Fruit fly (Drosophila melanogaster): Measurements from ENCODE around the gene Pdp1.

Gene Pdp1

dm6 chr3L:7890567-7890966 lies 23.4 kb upstream of the Pdp1 start (continued):
- no peak for TF ChIP-seq Hr51 (GFP tag; optimal IDR thresholded peaks at IDR 0.05)
- TF ChIP-seq Doc2 (GFP tag; IDR thresholded peaks at IDR 0.05) = no peak
- TF ChIP-seq fd102C (GFP tag; optimal IDR thresholded peaks at IDR 0.05) = no peak
- no peak for TF ChIP-seq abd-A (tag; optimal IDR thresholded peaks at IDR 0.05)
- no peak for TF ChIP-seq luna (GFP tag; optimal IDR thresholded peaks at IDR 0.05)
- no peak for TF ChIP-seq her (GFP tag; optimal IDR thresholded peaks at IDR 0.05)
- TF ChIP-seq rib (GFP tag; IDR thresholded peaks at IDR 0.05) = no peak
- no peak for TF ChIP-seq twi (tag; optimal IDR thresholded peaks at IDR 0.05)
- TF ChIP-seq CG2889 (GFP tag; IDR thresholded peaks at IDR 0.05) = no peak
- no peak for TF ChIP-seq Kr (GFP tag; optimal IDR thresholded peaks at IDR 0.05)
- no peak for TF ChIP-seq CG9797 (GFP tag; optimal IDR thresholded peaks at IDR 0.05)
- peak; percentile 58 for TF ChIP-seq CG2712 (tag; optimal IDR thresholded peaks at IDR 0.05)
- no peak for TF ChIP-seq sna (GFP tag; IDR thresholded peaks at IDR 0.05; ENCODE audit: partially characterized antibody)
- TF ChIP-seq eyg (GFP tag; optimal IDR thresholded peaks at IDR 0.05) = no peak
- no peak for TF ChIP-seq cad (GFP tag; optimal IDR thresholded peaks at IDR 0.05)
- TF ChIP-seq CG9727 (GFP tag; optimal IDR thresholded peaks at IDR 0.05) = peak; percentile 1
- no peak for TF ChIP-seq ems (GFP tag; optimal IDR thresholded peaks at IDR 0.05)
- TF ChIP-seq CG17186 (GFP tag; optimal IDR thresholded peaks at IDR 0.05) = no peak
- no peak for TF ChIP-seq btn (GFP tag; optimal IDR thresholded peaks at IDR 0.05)
- no peak for TF ChIP-seq CG6175 (GFP tag; IDR thresholded peaks at IDR 0.05)
- TF ChIP-seq CG34376 (GFP tag; optimal IDR thresholded peaks at IDR 0.05) = no peak
- TF ChIP-seq sens (GFP tag) = peak; percentile 8
- TF ChIP-seq Xrp1 (GFP tag; IDR thresholded peaks at IDR 0.05) = peak; percentile 42; the same call in 1 of the 2 replicates
- peak; percentile 54 for TF ChIP-seq CG18262 (tag; optimal IDR thresholded peaks at IDR 0.05)
- no peak for TF ChIP-seq Usf (GFP tag; optimal IDR thresholded peaks at IDR 0.05)
- TF ChIP-seq fd3F (GFP tag; optimal IDR thresholded peaks at IDR 0.05) = no peak

DNA sequence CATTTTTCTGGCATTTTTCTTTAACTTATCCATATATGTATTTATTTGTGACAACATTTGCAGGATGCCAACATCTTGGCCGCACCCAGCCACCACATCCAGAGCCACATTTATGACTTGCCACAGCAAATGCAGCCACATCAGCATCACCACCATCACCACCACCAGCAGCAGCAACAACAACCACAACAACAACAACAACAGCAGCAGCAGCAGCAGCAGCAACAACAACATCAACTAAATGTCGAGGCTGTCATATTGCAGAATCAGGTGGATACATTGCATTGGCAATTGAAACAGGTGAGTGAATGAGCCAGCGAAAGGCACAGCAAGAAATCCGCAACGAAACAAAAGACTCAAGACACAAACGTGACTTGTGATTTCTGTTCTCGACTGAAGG lies 22.8 kb upstream of the Pdp1 start:
- TF ChIP-seq CG4360 (GFP tag; IDR thresholded peaks at IDR 0.05) (peak; percentile 88), Dfd (GFP tag; optimal IDR thresholded peaks at IDR 0.05) (peak in 1 of 2 experiments; percentile 28), CG30431 (GFP tag; optimal IDR thresholded peaks at IDR 0.05) (no peak)

DNA sequence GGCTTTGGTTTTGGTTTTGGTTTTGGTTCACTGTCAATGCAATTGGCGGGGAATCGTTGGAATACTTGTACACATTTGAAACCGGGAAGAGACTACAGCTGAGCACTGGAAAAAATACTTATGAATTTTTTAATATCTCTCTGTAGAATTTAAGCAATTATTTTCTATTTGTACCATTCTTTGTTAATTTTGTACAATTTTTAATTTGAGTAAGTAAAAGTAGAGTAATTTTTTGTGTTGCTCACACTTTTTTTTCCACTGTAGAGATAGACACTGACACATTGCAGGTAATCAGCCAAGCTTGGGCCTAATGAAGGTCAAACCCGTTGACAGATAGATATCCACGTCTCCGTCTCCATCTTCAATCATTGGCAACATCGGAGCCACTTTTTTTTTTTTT lies 16.1 kb upstream of the Pdp1 start:
- peak; percentile 9 for TF ChIP-seq dmrt11E (tag; optimal IDR thresholded peaks at IDR 0.05)
- no peak for TF ChIP-seq rib (GFP tag; IDR thresholded peaks at IDR 0.05)
- no peak for TF ChIP-seq Hmx (GFP tag; optimal IDR thresholded peaks at IDR 0.05)
- TF ChIP-seq CG11696 (GFP tag; IDR thresholded peaks at IDR 0.05) = no peak
- TF ChIP-seq CG15514 (GFP tag; optimal IDR thresholded peaks at IDR 0.05) = no peak
- no peak for TF ChIP-seq Dip3 (GFP tag; optimal IDR thresholded peaks at IDR 0.05)
- peak in 1 of 2 experiments; percentile 80 for TF ChIP-seq Pdp1 (GFP tag; optimal IDR thresholded peaks at IDR 0.05)
- TF ChIP-seq ftz-f1 (GFP tag; optimal IDR thresholded peaks at IDR 0.05) = no peak
- peak; percentile 53 for TF ChIP-seq CG2712 (tag; optimal IDR thresholded peaks at IDR 0.05)
- peak in 1 of 2 experiments; percentile 20 for TF ChIP-seq chif (GFP tag; optimal IDR thresholded peaks at IDR 0.05)
- no peak for TF ChIP-seq lov (optimal IDR thresholded peaks at IDR 0.05)
- no peak for TF ChIP-seq lov (GFP tag; IDR thresholded peaks at IDR 0.05)
- TF ChIP-seq E2f1 (GFP tag; IDR thresholded peaks at IDR 0.05) = peak; percentile 57; the same call in 1 of the 2 replicates
- TF ChIP-seq CG30403 (GFP tag; optimal IDR thresholded peaks at IDR 0.05) = peak; percentile 44
- peak; percentile 67; the same call in 1 of the 2 replicates for TF ChIP-seq ara (GFP tag; IDR thresholded peaks at IDR 0.05)
- TF ChIP-seq slou (GFP tag; optimal IDR thresholded peaks at IDR 0.05) = no peak
- TF ChIP-seq Sry-δ (GFP tag; optimal IDR thresholded peaks at IDR 0.05) = no peak
- TF ChIP-seq CG14014 (GFP tag; IDR thresholded peaks at IDR 0.05) = peak; percentile 52; the same call in 1 of the 2 replicates
- TF ChIP-seq Atf6 (GFP tag; IDR thresholded peaks at IDR 0.05) = no peak
- no peak; the same call in 1 of the 2 replicates for TF ChIP-seq ttk (GFP tag; IDR thresholded peaks at IDR 0.05)
- TF ChIP-seq odd (GFP tag; optimal IDR thresholded peaks at IDR 0.05) = no peak
- peak; percentile 57; the same call in 2 of the 3 replicates for TF ChIP-seq row (GFP tag; IDR thresholded peaks at IDR 0.05)
- no peak for TF ChIP-seq mam (GFP tag; optimal IDR thresholded peaks at IDR 0.05)
- no peak for TF ChIP-seq prd (optimal IDR thresholded peaks at IDR 0.05)
- TF ChIP-seq prd (GFP tag; IDR thresholded peaks at IDR 0.05) = peak; percentile 47; the same call in 1 of the 3 replicates
